Worm (Caenorhabditis elegans) whole organism, L2 larva: Measurements from ENCODE around the gene rab-39.

Experiments used
- R02D3.7 ChIP-seq: fragments of 150-350 bp; optimal IDR thresholded peaks from 2 replicates; lab custom pipeline; 2014; ENCODE audit warnings: missing biosample characterization, missing genetic modification characterization
- ama-1 ChIP-seq: fragments of 150-350 bp; optimal IDR thresholded peaks from 2 replicates; lab custom pipeline; 2018; ENCODE audit warnings: inconsistent platforms
- blmp-1 ChIP-seq: sonication (generic microtip); optimal IDR thresholded peaks from 2 replicates; lab custom pipeline; 2017; ENCODE audit warnings: missing genetic modification characterization, mild to moderate bottlenecking, missing compliant biosample characterization, antibody characterized with exemption, moderate library complexity; ENCODE audit not compliant: insufficient read depth
- ceh-16 ChIP-seq: fragments of 150-350 bp; optimal IDR thresholded peaks from 2 replicates; lab custom pipeline; 2014; ENCODE audit warnings: missing biosample characterization, missing genetic modification characterization

DNA sequence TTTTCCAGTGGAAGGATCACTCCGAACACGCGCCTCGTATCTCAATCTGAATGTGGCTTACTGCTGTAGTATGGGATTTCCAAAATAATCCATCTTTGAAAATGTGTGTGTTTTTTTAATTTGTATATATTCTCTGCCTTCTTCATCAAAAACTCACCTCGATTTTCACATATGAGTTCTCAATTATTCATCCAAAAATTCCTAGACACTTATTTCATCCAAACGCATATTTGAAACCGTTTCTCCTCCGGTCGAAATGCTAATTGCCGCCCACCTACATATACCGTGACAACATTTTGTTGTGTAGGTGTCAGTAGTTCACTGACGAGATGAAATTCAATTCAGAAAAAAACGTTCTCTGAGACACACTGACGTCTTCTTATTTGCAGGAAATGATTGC is 24.7 kb upstream of the rab-39 start:
- no peak for TF ChIP-seq ama-1
- TF ChIP-seq blmp-1 (tag; lab: Kevin White, UChicago) = no peak
- TF ChIP-seq R02D3.7 (tag; lab: Kevin White, UChicago) = no peak
- TF ChIP-seq ceh-16 (tag; lab: Kevin White, UChicago) = no peak
